Worm (Caenorhabditis elegans) whole organism, young adult: ENCODE measurements around the gene tmem-17.

Experiments
- B0261.1 ChIP-seq: sonication (generic microtip); optimal IDR thresholded peaks from 2 replicates; lab custom pipeline; 2016; ENCODE audit warnings: mild to moderate bottlenecking, missing genetic modification characterization, moderate library complexity, missing compliant biosample characterization
- F33H1.4 ChIP-seq: fragments of 200-800 bp; sonication (Bioruptor generic); IDR thresholded peaks from 2 replicates; pipeline ENCODE4 v1.3.6; 2022; ENCODE audit warnings: missing genetic modification reagents, missing genetic modification characterization, missing compliant biosample characterization
- F39B2.1 ChIP-seq: fragments of 200-800 bp; sonication (Bioruptor generic); IDR thresholded peaks from 2 replicates; pipeline ENCODE4 v1.3.6; 2022; ENCODE audit warnings: missing genetic modification reagents, missing genetic modification characterization, missing compliant biosample characterization
- K11D2.4 ChIP-seq: fragments of 200-800 bp; sonication (Bioruptor generic); IDR thresholded peaks from 2 replicates; pipeline ENCODE4 v1.3.6; 2022; ENCODE audit warnings: missing genetic modification reagents, missing genetic modification characterization, missing compliant biosample characterization
- Y53F4B.3 ChIP-seq: fragments of 200-800 bp; sonication (Bioruptor generic); IDR thresholded peaks from 2 replicates; pipeline ENCODE4 v1.3.6; 2022; ENCODE audit warnings: missing genetic modification reagents, missing genetic modification characterization, missing compliant biosample characterization
- Y79H2A.3 ChIP-seq: fragments of 200-800 bp; sonication (Bioruptor generic); conservative IDR thresholded peaks from 2 replicates; pipeline ENCODE4 v1.3.6; 2022; ENCODE audit warnings: missing genetic modification reagents, missing genetic modification characterization, missing compliant biosample characterization
- Y95B8A.8 ChIP-seq: fragments of 200-800 bp; sonication (Bioruptor generic); IDR thresholded peaks from 2 replicates; pipeline ENCODE4 v1.3.6; 2022; ENCODE audit warnings: missing genetic modification reagents, missing genetic modification characterization, missing compliant biosample characterization
- akir-1 ChIP-seq: fragments of 200-800 bp; sonication (Bioruptor generic); optimal IDR thresholded peaks from 2 replicates; lab custom pipeline; 2018; ENCODE audit warnings: mild to moderate bottlenecking, missing genetic modification characterization, moderate library complexity, missing compliant biosample characterization
- ama-1 ChIP-seq, 3 experiments: fragments of 150-350 bp in 1 of 3; sonication (generic microtip) in 2 of 3; optimal IDR thresholded peaks; 2 replicates each; lab custom pipeline; 2014 to 2018; ENCODE audit warnings: missing biosample characterization in 2 of 3, missing genetic modification characterization in 2 of 3, missing genetic modification reagents in 2 of 3
- athp-1 ChIP-seq: sonication (generic microtip); optimal IDR thresholded peaks from 2 replicates; lab custom pipeline; 2017; ENCODE audit warnings: mild to moderate bottlenecking, missing genetic modification characterization, missing compliant biosample characterization
- ceh-40 ChIP-seq: fragments of 200-800 bp; sonication (Bioruptor generic); IDR thresholded peaks from 2 replicates; pipeline ENCODE4 v1.3.6; 2022; ENCODE audit warnings: missing genetic modification characterization, missing compliant biosample characterization
- ceh-58 ChIP-seq: fragments of 200-800 bp; sonication (Bioruptor generic); IDR thresholded peaks from 2 replicates; pipeline ENCODE4 v1.3.6; 2022; ENCODE audit warnings: missing genetic modification characterization, missing compliant biosample characterization
- ceh-79 ChIP-seq: sonication (generic microtip); optimal IDR thresholded peaks from 2 replicates; lab custom pipeline; 2017; ENCODE audit warnings: mild to moderate bottlenecking, missing genetic modification characterization, missing compliant biosample characterization
- chd-7 ChIP-seq: sonication (generic microtip); optimal IDR thresholded peaks from 2 replicates; lab custom pipeline; 2016; ENCODE audit warnings: mild to moderate bottlenecking, missing genetic modification characterization, moderate library complexity, missing compliant biosample characterization
- die-1 ChIP-seq: sonication (generic microtip); optimal IDR thresholded peaks from 2 replicates; lab custom pipeline; 2016; ENCODE audit warnings: missing genotype, mild to moderate bottlenecking, missing genetic modification characterization, missing compliant biosample characterization
- dpl-1 ChIP-seq: fragments of 150-350 bp; optimal IDR thresholded peaks from 2 replicates; lab custom pipeline; 2014; ENCODE audit warnings: missing biosample characterization, missing genetic modification reagents, missing genetic modification characterization
- efl-1 ChIP-seq: fragments of 150-350 bp; optimal IDR thresholded peaks from 2 replicates; lab custom pipeline; 2014; ENCODE audit warnings: missing biosample characterization, missing genetic modification reagents, missing genetic modification characterization
- egl-44 ChIP-seq: fragments of 200-800 bp; sonication (Bioruptor generic); IDR thresholded peaks from 2 replicates; pipeline ENCODE4 v1.3.6; 2022; ENCODE audit warnings: missing genetic modification reagents, missing genetic modification characterization, missing compliant biosample characterization
- ekl-4 ChIP-seq: fragments of 200-800 bp; sonication (Bioruptor generic); IDR thresholded peaks from 2 replicates; pipeline ENCODE4 v1.3.6; 2022; ENCODE audit warnings: missing genetic modification reagents, missing genetic modification characterization, missing compliant biosample characterization
- gei-17 ChIP-seq: fragments of 200-800 bp; sonication (Bioruptor generic); optimal IDR thresholded peaks from 2 replicates; lab custom pipeline; 2018; ENCODE audit warnings: mild to moderate bottlenecking, missing genetic modification characterization, missing compliant biosample characterization
- him-1 ChIP-seq: sonication (generic microtip); optimal IDR thresholded peaks from 2 replicates; lab custom pipeline; 2016; ENCODE audit warnings: missing genotype, missing genetic modification reagents, missing genetic modification characterization, missing compliant biosample characterization
- hlh-12 ChIP-seq: sonication (generic microtip); optimal IDR thresholded peaks from 2 replicates; lab custom pipeline; 2016; ENCODE audit warnings: missing genetic modification characterization, missing compliant biosample characterization
- hlh-26 ChIP-seq: fragments of 200-800 bp; sonication (Bioruptor generic); conservative IDR thresholded peaks from 2 replicates; pipeline ENCODE4 v1.3.6; 2022; ENCODE audit warnings: missing genetic modification reagents, missing genetic modification characterization, missing compliant biosample characterization
- hmg-1.2 ChIP-seq: fragments of 200-800 bp; sonication (Bioruptor generic); IDR thresholded peaks from 2 replicates; pipeline ENCODE4 v1.3.6; 2022; ENCODE audit warnings: missing genetic modification reagents, missing genetic modification characterization, missing compliant biosample characterization
- hrde-1 ChIP-seq: sonication (generic microtip); optimal IDR thresholded peaks from 2 replicates; lab custom pipeline; 2016; ENCODE audit warnings: missing genetic modification characterization, mild to moderate bottlenecking, missing compliant biosample characterization, moderate library complexity, missing genotype, missing genetic modification reagents, borderline replicate concordance
- let-526 ChIP-seq: fragments of 200-800 bp; sonication (Bioruptor generic); IDR thresholded peaks from 2 replicates; pipeline ENCODE4 v1.3.6; 2022; ENCODE audit warnings: missing genetic modification reagents, missing genetic modification characterization, missing compliant biosample characterization
- lin-35 ChIP-seq, 3 experiments: fragments of 150-350 bp in 2 of 3; sonication (generic microtip) in 1 of 3; optimal IDR thresholded peaks; 2 replicates each; lab custom pipeline; 2014 to 2018; ENCODE audit warnings: missing biosample characterization in 3 of 3, missing genetic modification characterization in 3 of 3, missing genetic modification reagents in 3 of 3
- lir-1 ChIP-seq: fragments of 200-800 bp; sonication (Bioruptor generic); conservative IDR thresholded peaks from 2 replicates; pipeline ENCODE4 v1.3.6; 2022; ENCODE audit warnings: missing genetic modification reagents, missing genetic modification characterization, missing compliant biosample characterization
- madf-3 ChIP-seq: fragments of 200-800 bp; sonication (Bioruptor generic); IDR thresholded peaks from 2 replicates; pipeline ENCODE4 v1.3.6; 2022; ENCODE audit warnings: missing genetic modification reagents, missing genetic modification characterization, missing compliant biosample characterization
- madf-6 ChIP-seq: fragments of 200-800 bp; sonication (Bioruptor generic); IDR thresholded peaks from 2 replicates; pipeline ENCODE4 v1.3.6; 2022; ENCODE audit warnings: missing genetic modification reagents, missing genetic modification characterization, missing compliant biosample characterization
- mxl-1 ChIP-seq: sonication (generic microtip); optimal IDR thresholded peaks from 2 replicates; lab custom pipeline; 2016; ENCODE audit warnings: missing genetic modification characterization, missing compliant biosample characterization
- nfya-2 ChIP-seq: fragments of 200-800 bp; sonication (Bioruptor generic); IDR thresholded peaks from 2 replicates; pipeline ENCODE4 v1.3.6; 2022; ENCODE audit warnings: missing genetic modification reagents, missing genetic modification characterization, missing compliant biosample characterization
- nhr-27 ChIP-seq: fragments of 200-800 bp; sonication (Bioruptor generic); optimal IDR thresholded peaks from 2 replicates; lab custom pipeline; 2018; ENCODE audit warnings: mild to moderate bottlenecking, missing genetic modification characterization, moderate library complexity, missing compliant biosample characterization
- repo-1 ChIP-seq: sonication (generic microtip); optimal IDR thresholded peaks from 2 replicates; lab custom pipeline; 2017; ENCODE audit warnings: mild to moderate bottlenecking, missing genetic modification characterization, missing compliant biosample characterization
- rpc-1 ChIP-seq, 2 experiments: fragments of 150-350 bp in 1 of 2; sonication (generic microtip) in 1 of 2; optimal IDR thresholded peaks; 2 replicates each; lab custom pipeline; 2014 to 2018; ENCODE audit warnings: missing biosample characterization in 1 of 2, missing genetic modification characterization in 1 of 2, missing genetic modification reagents in 1 of 2, missing genotype in 1 of 2
- snpc-1.3 ChIP-seq: sonication (generic microtip); optimal IDR thresholded peaks from 2 replicates; lab custom pipeline; 2017; ENCODE audit warnings: missing genetic modification characterization, mild to moderate bottlenecking, missing compliant biosample characterization, antibody characterized with exemption, moderate library complexity, missing genotype, missing genetic modification reagents; ENCODE audit not compliant: insufficient read depth
- sptf-2 ChIP-seq: fragments of 200-800 bp; sonication (Bioruptor generic); optimal IDR thresholded peaks from 2 replicates; lab custom pipeline; 2018; ENCODE audit warnings: mild to moderate bottlenecking, missing genetic modification characterization, missing compliant biosample characterization
- unc-130 ChIP-seq: sonication (generic microtip); optimal IDR thresholded peaks from 2 replicates; lab custom pipeline; 2016; ENCODE audit warnings: missing genetic modification reagents, missing genetic modification characterization, missing compliant biosample characterization
- xnd-1 ChIP-seq: sonication (generic microtip); optimal IDR thresholded peaks from 2 replicates; lab custom pipeline; 2016; ENCODE audit warnings: missing genotype, missing genetic modification reagents, missing genetic modification characterization, missing compliant biosample characterization
- ztf-25 ChIP-seq: fragments of 200-800 bp; sonication (Bioruptor generic); IDR thresholded peaks from 2 replicates; pipeline ENCODE4 v1.3.6; 2022; ENCODE audit warnings: missing genetic modification reagents, missing genetic modification characterization, missing compliant biosample characterization

Gene tmem-17

DNA sequence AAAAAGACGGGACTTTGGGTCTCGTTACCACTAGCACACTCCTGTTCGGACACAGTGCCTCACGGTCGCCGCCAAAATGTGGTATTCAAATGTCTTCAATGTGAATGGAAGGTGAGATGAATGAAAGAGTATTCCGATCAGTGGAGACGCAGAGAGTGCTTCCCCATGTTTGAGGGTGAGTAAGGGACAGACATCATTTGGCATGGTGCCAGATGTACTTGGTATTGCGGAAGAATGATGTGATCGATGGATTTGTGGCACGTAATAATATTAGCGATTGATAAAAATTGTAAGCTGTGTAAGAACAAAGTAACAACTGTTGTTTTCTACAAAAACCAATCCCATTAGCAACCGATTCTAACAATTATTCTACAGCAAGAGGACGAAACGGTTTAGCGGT is 38.0 kb upstream of the tmem-17 start:
- TF ChIP-seq K11D2.4 (no peak), akir-1 (GFP tag; lab: Kevin White, UChicago) (no peak), unc-130 (GFP tag; lab: Kevin White, UChicago) (no peak), ekl-4 (GFP tag; lab: Robert Waterston, UW) (no peak), hrde-1 (tag; lab: Kevin White, UChicago) (no peak), B0261.1 (tag; lab: Kevin White, UChicago) (no peak), ceh-40 (GFP tag; lab: Robert Waterston, UW) (no peak), ztf-25 (GFP tag; lab: Robert Waterston, UW) (no peak), lin-35 (GFP tag; optimal IDR thresholded peaks at IDR 0.05; lab: Kevin White, UChicago) (no peak), Y95B8A.8 (no peak), ama-1 (optimal IDR thresholded peaks at IDR 0.05; lab: Kevin White, UChicago) (no peak), ama-1 (GFP tag; optimal IDR thresholded peaks at IDR 0.05; lab: Kevin White, UChicago) (no peak), madf-3 (GFP tag; lab: Robert Waterston, UW) (no peak), repo-1 (tag; lab: Kevin White, UChicago) (no peak), Y79H2A.3 (GFP tag; lab: Robert Waterston, UW) (no peak), athp-1 (tag; lab: Kevin White, UChicago) (no peak), hlh-12 (no peak), him-1 (tag; lab: Kevin White, UChicago) (no peak), mxl-1 (tag; lab: Kevin White, UChicago) (no peak), Y53F4B.3 (no peak)

DNA sequence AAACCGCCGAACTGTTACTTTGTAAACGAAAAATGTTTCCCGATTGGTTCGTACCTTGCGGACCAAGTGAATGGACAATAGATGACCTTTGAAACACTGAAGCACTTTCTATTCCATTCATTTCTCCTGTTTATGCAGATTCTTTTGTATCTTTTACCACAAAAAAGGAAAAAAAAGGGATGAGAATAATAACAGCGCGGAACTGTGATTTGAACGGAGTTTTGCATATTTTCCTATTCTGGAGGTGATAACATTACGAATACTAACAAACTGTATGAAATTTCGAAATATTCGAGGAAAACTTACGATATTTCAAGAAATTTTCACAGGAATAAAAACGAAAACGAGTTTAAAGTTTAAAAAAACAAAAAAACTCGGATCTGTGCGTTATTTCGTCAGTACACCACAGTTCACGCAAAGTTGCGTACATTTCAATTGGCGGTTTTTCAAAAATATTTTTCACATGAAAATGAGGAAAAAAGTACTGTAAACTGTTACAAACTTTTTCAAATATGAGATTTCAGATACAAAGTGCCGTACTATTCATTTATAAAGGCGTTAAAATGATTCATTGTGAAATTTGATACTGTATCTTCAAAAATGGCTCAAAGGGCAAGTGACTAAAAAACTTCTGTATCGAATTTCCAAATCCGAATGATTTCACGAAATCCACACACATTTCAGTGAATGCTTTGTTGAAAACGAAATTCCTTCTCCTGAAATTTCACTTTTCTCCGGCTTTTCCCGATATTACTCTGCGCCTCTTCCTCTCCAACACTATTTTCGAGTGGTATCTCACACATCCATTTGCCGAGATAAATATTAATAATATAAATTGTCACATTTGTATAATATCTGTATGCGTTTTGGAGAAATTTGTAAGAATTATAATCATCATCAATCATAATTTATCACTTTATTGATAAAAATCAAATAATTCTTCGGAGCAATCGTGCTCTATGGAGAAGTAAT is 35.5 kb upstream of the tmem-17 start:
- no peak for TF ChIP-seq lir-1 (GFP tag; lab: Robert Waterston, UW)
- TF ChIP-seq dpl-1 (GFP tag; lab: Kevin White, UChicago): peak; percentile 5
- TF ChIP-seq F33H1.4: 0 out of 2 replicates have a peak, but pooled peaks have one; percentile 9
- TF ChIP-seq ceh-79: no peak
- no peak for TF ChIP-seq F39B2.1 (GFP tag; lab: Robert Waterston, UW)
- TF ChIP-seq nfya-2 (GFP tag; lab: Robert Waterston, UW): no peak
- no peak for TF ChIP-seq gei-17 (GFP tag; lab: Kevin White, UChicago)
- no peak for TF ChIP-seq B0261.1 (tag; lab: Kevin White, UChicago)
- no peak for TF ChIP-seq hrde-1 (tag; lab: Kevin White, UChicago)
- no peak for TF ChIP-seq Y79H2A.3 (GFP tag; lab: Robert Waterston, UW)
- peak; percentile 40 for TF ChIP-seq efl-1 (GFP tag; lab: Kevin White, UChicago)
- no peak for TF ChIP-seq snpc-1.3 (tag; lab: Kevin White, UChicago)
- no peak for TF ChIP-seq rpc-1 (optimal IDR thresholded peaks at IDR 0.05; lab: Kevin White, UChicago)
- TF ChIP-seq rpc-1 (tag; optimal IDR thresholded peaks at IDR 0.05; lab: Kevin White, UChicago): no peak
- no peak for TF ChIP-seq die-1 (tag; lab: Kevin White, UChicago)
- TF ChIP-seq egl-44 (GFP tag; lab: Robert Waterston, UW): no peak
- no peak for TF ChIP-seq hlh-26 (GFP tag; lab: Robert Waterston, UW)
- TF ChIP-seq madf-3 (GFP tag; lab: Robert Waterston, UW): no peak
- no peak for TF ChIP-seq xnd-1
- no peak for TF ChIP-seq nhr-27 (tag; lab: Kevin White, UChicago)
- TF ChIP-seq ceh-58 (GFP tag; lab: Robert Waterston, UW): no peak
- TF ChIP-seq madf-6 (GFP tag; lab: Robert Waterston, UW): peak; percentile 30; the same call in 1 of the 2 replicates
- TF ChIP-seq chd-7 (tag; lab: Kevin White, UChicago): no peak
- no peak for TF ChIP-seq let-526 (GFP tag; lab: Robert Waterston, UW)
- no peak for TF ChIP-seq sptf-2 (GFP tag; lab: Kevin White, UChicago)
- peak; percentile 59 for TF ChIP-seq hmg-1.2 (GFP tag; lab: Robert Waterston, UW)
